Worm (Caenorhabditis elegans): ENCODE results near the gene W07A12.4.

ce11 chrII:9100798-9101197, 45.3 kb upstream of the W07A12.4 start, which contains the start of gene T24H10.5:
- TF ChIP-seq nhr-28 (tag; optimal IDR thresholded peaks at IDR 0.05) (no peak), ama-1 (optimal IDR thresholded peaks at IDR 0.05) (no peak), elt-3 (tag; optimal IDR thresholded peaks at IDR 0.05) (no peak), Y116A8C.19 (tag; optimal IDR thresholded peaks at IDR 0.05; ENCODE audit: borderline replicate concordance) (no peak), nhr-237 (tag; optimal IDR thresholded peaks at IDR 0.05) (no peak), dpl-1 (GFP tag; optimal IDR thresholded peaks at IDR 0.05) (no peak), zag-1 (tag; optimal IDR thresholded peaks at IDR 0.05) (no peak), fos-1 (tag; optimal IDR thresholded peaks at IDR 0.05) (no peak), aly-2 (tag; optimal IDR thresholded peaks at IDR 0.05) (no peak), nhr-47 (tag; optimal IDR thresholded peaks at IDR 0.05) (no peak)

Measured in whole organism, L1 larva.